Fruit fly (Drosophila melanogaster) whole organism: Measurements from ENCODE around the gene CG3168.

ENCODE experiments used
- CG8478 ChIP-seq: fragments of >200 bp; optimal IDR thresholded peaks from 2 replicates; lab custom pipeline; 2018; ENCODE audit warnings: inconsistent platforms
- Dll ChIP-seq: fragments of >200 bp; optimal IDR thresholded peaks from 2 replicates; lab custom pipeline; 2017
- psq ChIP-seq: fragments of >200 bp; optimal IDR thresholded peaks from 2 replicates; lab custom pipeline; 2017

DNA sequence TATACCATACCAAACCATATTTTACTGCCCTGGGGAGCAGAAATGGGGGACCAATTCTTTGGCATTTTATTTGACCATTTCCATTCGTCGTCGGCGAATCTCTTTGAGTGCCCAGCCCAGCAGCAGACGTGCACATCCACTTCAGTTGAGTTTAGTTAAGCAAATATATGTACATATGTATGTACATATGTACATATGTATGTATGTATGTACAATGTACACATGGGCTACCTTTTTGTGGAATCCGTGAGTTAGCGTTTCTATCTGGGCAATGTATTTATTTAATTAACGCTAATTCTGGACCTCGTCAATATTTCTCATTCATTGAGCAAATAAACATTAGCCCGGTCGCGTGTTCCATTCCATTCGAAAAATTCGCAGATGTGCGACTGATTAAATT is 19.8 kb downstream of the CG3168 start:
- TF ChIP-seq CG8478 (lab: Kevin White, UChicago) (no peak), psq (lab: Kevin White, UChicago) (no peak), Dll (lab: Kevin White, UChicago) (no peak)
